Worm (Caenorhabditis elegans): ENCODE data around the gene M18.6.

- TF ChIP-seq med-1 (GFP tag; optimal IDR thresholded peaks at IDR 0.05; ENCODE audit: insufficient read depth) (no peak), ztf-29 (GFP tag; IDR thresholded peaks at IDR 0.05) (no peak), T22C8.4 (GFP tag; IDR thresholded peaks at IDR 0.05) (no peak)
Observed at ce11 chrIV:12105558-12105957, 15.6 kb upstream of the M18.6 start, which contains the start of gene M18.3.

Measured in whole organism, midembryonic.